Worm (Caenorhabditis elegans): ENCODE data around the gene F30H5.5.
A peak's percentile ranks its signal among the peaks of the same experiment; 100 is the strongest.

- TF ChIP-seq ceh-20 (GFP tag; IDR thresholded peaks at IDR 0.05) (peak; percentile 59; the same call in 1 of the 2 replicates), ceh-32 (tag; optimal IDR thresholded peaks at IDR 0.05; ENCODE audit: poor library complexity) (no peak), pha-4 (GFP tag; IDR thresholded peaks at IDR 0.05) (peak; percentile 71; the same call in 1 of the 2 replicates), pha-4 (tag; optimal IDR thresholded peaks at IDR 0.05) (no peak), aly-2 (tag; optimal IDR thresholded peaks at IDR 0.05) (no peak), mdl-1 (tag; optimal IDR thresholded peaks at IDR 0.05) (no peak)
These were observed 46.9 kb downstream of the F30H5.5 start for ce11 chrIII:535266-536107.
